Worm (Caenorhabditis elegans): ENCODE measurements around the gene C42D4.18.

The C42D4.18 gene

DNA sequence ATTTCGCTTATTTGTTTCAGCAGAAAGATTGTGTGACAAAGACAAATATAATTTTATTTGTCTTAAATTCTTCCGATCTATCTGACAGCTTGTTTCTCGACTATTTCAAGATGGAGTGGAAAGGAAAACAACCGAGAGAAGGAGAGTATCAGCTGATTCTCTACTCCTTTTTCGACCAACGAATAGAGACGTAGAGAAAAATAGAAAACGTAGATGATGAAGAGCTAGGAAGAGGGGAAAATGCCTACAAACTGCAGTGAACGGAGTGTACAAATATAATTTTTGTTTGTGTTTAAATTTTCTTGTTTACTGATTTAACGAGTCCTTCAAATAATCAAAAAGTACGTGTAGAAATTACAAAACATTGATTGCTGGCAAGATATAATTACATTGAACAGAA lies 18.9 kb upstream of the C42D4.18 start (continued):
- TF ChIP-seq Y116A8C.19 (tag; optimal IDR thresholded peaks at IDR 0.05; ENCODE audit: borderline replicate concordance) (no peak), ama-1 (optimal IDR thresholded peaks at IDR 0.05) (no peak), lin-13 (GFP tag; optimal IDR thresholded peaks at IDR 0.05) (no peak), grh-1 (GFP tag; IDR thresholded peaks at IDR 0.05) (no peak), unc-62 (GFP tag; optimal IDR thresholded peaks at IDR 0.05) (no peak), efl-3 (GFP tag; optimal IDR thresholded peaks at IDR 0.05) (no peak), elt-3 (tag; optimal IDR thresholded peaks at IDR 0.05) (no peak), mab-9 (GFP tag; IDR thresholded peaks at IDR 0.05) (no peak), snpc-4 (tag; optimal IDR thresholded peaks at IDR 0.05) (no peak), lin-35 (GFP tag; optimal IDR thresholded peaks at IDR 0.05) (peak in 1 of 2 experiments; percentile 36), lsy-2 (tag; optimal IDR thresholded peaks at IDR 0.05) (peak in 1 of 2 experiments; percentile 69), ceh-82 (tag; optimal IDR thresholded peaks at IDR 0.05) (peak in 1 of 3 experiments; percentile 3), F16B12.6 (tag; optimal IDR thresholded peaks at IDR 0.05) (peak; percentile 47), sox-4 (tag; optimal IDR thresholded peaks at IDR 0.05) (no peak), sup-37 (GFP tag; optimal IDR thresholded peaks at IDR 0.05) (no peak), zag-1 (tag; optimal IDR thresholded peaks at IDR 0.05) (no peak), tbx-2 (tag; optimal IDR thresholded peaks at IDR 0.05) (no peak), nhr-11 (tag; optimal IDR thresholded peaks at IDR 0.05) (no peak), nhr-84 (tag; optimal IDR thresholded peaks at IDR 0.05) (no peak), dpl-1 (GFP tag; optimal IDR thresholded peaks at IDR 0.05) (peak in 1 of 3 experiments; percentile 29), tlp-1 (tag; optimal IDR thresholded peaks at IDR 0.05) (no peak), nhr-20 (tag; optimal IDR thresholded peaks at IDR 0.05) (no peak), dsc-1 (tag; optimal IDR thresholded peaks at IDR 0.05) (no peak), egl-27 (tag; optimal IDR thresholded peaks at IDR 0.05) (no peak), lin-14 (GFP tag; optimal IDR thresholded peaks at IDR 0.05) (peak; percentile 53), lin-15B (tag; optimal IDR thresholded peaks at IDR 0.05) (no peak)

DNA sequence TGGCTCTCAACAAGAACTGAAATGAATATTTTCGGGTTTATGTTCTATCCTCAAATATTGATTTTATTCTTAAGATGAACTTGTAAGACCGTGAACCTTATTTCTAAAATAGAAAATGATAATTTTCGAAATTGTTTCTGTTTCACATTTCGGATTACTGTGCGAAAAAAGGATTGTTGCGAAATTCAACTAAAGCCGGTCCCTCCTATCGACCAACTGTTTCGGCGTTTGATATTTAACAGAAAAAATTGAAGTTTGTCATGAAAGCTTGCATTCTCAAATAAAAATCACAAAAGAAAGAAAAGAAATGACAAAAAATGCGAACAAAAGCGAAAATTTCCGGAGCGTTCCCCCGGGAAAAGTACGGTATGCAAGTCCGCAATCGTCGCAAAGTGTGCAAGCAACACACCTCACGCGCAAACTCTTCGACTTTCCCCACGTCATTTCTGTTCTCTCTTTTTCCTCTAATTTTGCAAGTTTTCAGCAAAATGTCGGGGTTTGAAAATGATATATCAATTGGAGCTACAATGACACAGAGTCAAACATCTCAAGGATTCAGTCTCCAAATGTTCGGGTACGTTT lies 17.5 kb upstream of the C42D4.18 start, which contains the start of gene C34D4.4:
C34D4.4 (plus strand) TSS at position 342 of the 582 bp plus-strand sequence.
- TF ChIP-seq unc-86 (tag; optimal IDR thresholded peaks at IDR 0.05): no peak
- TF ChIP-seq lin-13 (GFP tag; optimal IDR thresholded peaks at IDR 0.05): peak; percentile 15
- peak; percentile 31 for TF ChIP-seq fkh-8 (tag; optimal IDR thresholded peaks at IDR 0.05)
- no peak for TF ChIP-seq sptf-1 (tag; optimal IDR thresholded peaks at IDR 0.05)
- TF ChIP-seq aly-2 (tag; optimal IDR thresholded peaks at IDR 0.05): no peak
- peak; percentile 9 for TF ChIP-seq xbp-1 (tag; optimal IDR thresholded peaks at IDR 0.05)
- TF ChIP-seq skn-1 (tag; optimal IDR thresholded peaks at IDR 0.05): peak; percentile 39
- TF ChIP-seq lsy-2 (tag; optimal IDR thresholded peaks at IDR 0.05): peak; percentile 90 to 98
- peak in 2 of 3 experiments; percentile 3 to 48 for TF ChIP-seq ceh-82 (tag; optimal IDR thresholded peaks at IDR 0.05)
- peak; percentile 20 for TF ChIP-seq mep-1 (tag; optimal IDR thresholded peaks at IDR 0.05)
- peak; percentile 3 for TF ChIP-seq snpc-4 (tag; optimal IDR thresholded peaks at IDR 0.05)
- peak; percentile 32 to 60 (median 58) for TF ChIP-seq dpl-1 (GFP tag; optimal IDR thresholded peaks at IDR 0.05)
- peak; percentile 61 for TF ChIP-seq zip-4 (GFP tag; optimal IDR thresholded peaks at IDR 0.05)
- TF ChIP-seq unc-130 (tag; optimal IDR thresholded peaks at IDR 0.05): peak; percentile 22
- TF ChIP-seq pax-3 (tag; optimal IDR thresholded peaks at IDR 0.05): no peak
- TF ChIP-seq nhr-47 (tag; optimal IDR thresholded peaks at IDR 0.05): peak; percentile 45
- peak; percentile 61 to 64 for TF ChIP-seq efl-1 (optimal IDR thresholded peaks at IDR 0.05)
- peak; percentile 61 to 95 for TF ChIP-seq efl-1 (GFP tag; optimal IDR thresholded peaks at IDR 0.05 in 1 of 2)
- peak; percentile 36 for TF ChIP-seq nhr-71 (tag; optimal IDR thresholded peaks at IDR 0.05)
- no peak for TF ChIP-seq unc-98 (GFP tag; IDR thresholded peaks at IDR 0.05)
- peak; percentile 92 for TF ChIP-seq F16B12.6 (tag; optimal IDR thresholded peaks at IDR 0.05)
- TF ChIP-seq rnt-1 (tag; optimal IDR thresholded peaks at IDR 0.05): peak; percentile 19
- TF ChIP-seq nhr-20 (tag; optimal IDR thresholded peaks at IDR 0.05): peak; percentile 14
- peak; percentile 35 for TF ChIP-seq lin-15B (tag; optimal IDR thresholded peaks at IDR 0.05)
- TF ChIP-seq nhr-76 (tag; optimal IDR thresholded peaks at IDR 0.05): no peak
- TF ChIP-seq blmp-1 (tag; optimal IDR thresholded peaks at IDR 0.05): peak; percentile 65
- TF ChIP-seq mab-9 (GFP tag; IDR thresholded peaks at IDR 0.05): no peak
- peak; percentile 57 to 72 for TF ChIP-seq lin-35 (GFP tag; optimal IDR thresholded peaks at IDR 0.05)
- no peak for TF ChIP-seq Y116A8C.19 (tag; optimal IDR thresholded peaks at IDR 0.05; ENCODE audit: borderline replicate concordance)
- no peak for TF ChIP-seq ces-1 (GFP tag; optimal IDR thresholded peaks at IDR 0.05)
- peak; percentile 17; the same call in 1 of the 2 replicates for TF ChIP-seq isw-1 (GFP tag; IDR thresholded peaks at IDR 0.05)
- TF ChIP-seq lin-14 (GFP tag; optimal IDR thresholded peaks at IDR 0.05): peak; percentile 53
- peak; percentile 47 for TF ChIP-seq snu-23 (GFP tag; optimal IDR thresholded peaks at IDR 0.05)

All from whole organism, L1 larva.